Worm (Caenorhabditis elegans) whole organism, dauer: ENCODE measurements around the gene gip-1.

Experiments
- unc-62 ChIP-seq: sonication (generic microtip); optimal IDR thresholded peaks from 2 replicates; lab custom pipeline; 2017; ENCODE audit warnings: missing biosample characterization, missing genetic modification reagents, missing genetic modification characterization

The gip-1 gene

ce11 chrIII:2347291-2347690 lies at the start of gene gip-1:
Gene gip-1 (plus strand): TSS chrIII:2347591.
- no peak for TF ChIP-seq unc-62 (GFP tag; lab: Kevin White, UChicago)

- TF ChIP-seq unc-62 (GFP tag; lab: Kevin White, UChicago): no peak
Observed at ce11 chrIII:2304149-2304548, 43.2 kb upstream of the gip-1 start.

- no peak for TF ChIP-seq unc-62 (GFP tag; lab: Kevin White, UChicago)
Observed at ce11 chrIII:2304867-2305266, 42.5 kb upstream of the gip-1 start, which contains the start of gene Y54F10BM.9. Gene Y54F10BM.9 (minus strand): TSS chrIII:2304927.

ce11 chrIII:2308026-2308425 lies 39.4 kb upstream of the gip-1 start, which contains the start of the genes fbxa-1 and Y54F10BM.20:
Gene fbxa-1 (minus strand): TSS chrIII:2308126.
Gene Y54F10BM.20 (plus strand): TSS chrIII:2308256.
- TF ChIP-seq unc-62 (GFP tag; lab: Kevin White, UChicago): no peak

ce11 chrIII:2310996-2311395 lies 36.4 kb upstream of the gip-1 start:
- no peak for TF ChIP-seq unc-62 (GFP tag; lab: Kevin White, UChicago)

ce11 chrIII:2313985-2314494 lies 33.4 kb upstream of the gip-1 start, which contains the start of the genes fbxa-66 and iffb-1:
Gene fbxa-66 (minus strand): TSS chrIII:2314035.
Gene iffb-1 (plus strand): TSS chrIII:2314436.
- no peak for TF ChIP-seq unc-62 (GFP tag; lab: Kevin White, UChicago)

ce11 chrIII:2314678-2315077 lies 32.7 kb upstream of the gip-1 start:
- no peak for TF ChIP-seq unc-62 (GFP tag; lab: Kevin White, UChicago)

ce11 chrIII:2316439-2316838 lies 31.0 kb upstream of the gip-1 start:
- no peak for TF ChIP-seq unc-62 (GFP tag; lab: Kevin White, UChicago)

- TF ChIP-seq unc-62 (GFP tag; lab: Kevin White, UChicago): no peak
Observed at ce11 chrIII:2324703-2325102, 22.7 kb upstream of the gip-1 start.

ce11 chrIII:2328612-2329011 lies 18.8 kb upstream of the gip-1 start:
- TF ChIP-seq unc-62 (GFP tag; lab: Kevin White, UChicago): no peak

- TF ChIP-seq unc-62 (GFP tag; lab: Kevin White, UChicago): no peak
Observed at ce11 chrIII:2329336-2329735, 18.1 kb upstream of the gip-1 start, which contains the start of gene Y54F10BM.12. Gene Y54F10BM.12 (minus strand): TSS chrIII:2329679.

ce11 chrIII:2330389-2330788 lies 17.0 kb upstream of the gip-1 start:
- no peak for TF ChIP-seq unc-62 (GFP tag; lab: Kevin White, UChicago)

- TF ChIP-seq unc-62 (GFP tag; lab: Kevin White, UChicago): no peak
Observed at ce11 chrIII:2331033-2331625, 16.3 kb upstream of the gip-1 start, which contains the start of the genes Y54F10BM.13 and ppm-1.D. Gene Y54F10BM.13 (minus strand): TSS chrIII:2331083. Gene ppm-1.D (plus strand): TSS chrIII:2331572.

ce11 chrIII:2343273-2343672 lies 4.1 kb upstream of the gip-1 start, which contains the start of gene phf-5:
Gene phf-5 (plus strand): TSS chrIII:2343573.
- no peak for TF ChIP-seq unc-62 (GFP tag; lab: Kevin White, UChicago)

- no peak for TF ChIP-seq unc-62 (GFP tag; lab: Kevin White, UChicago)
Observed at ce11 chrIII:2349956-2350355, 2.6 kb downstream of the gip-1 start.

- no peak for TF ChIP-seq unc-62 (GFP tag; lab: Kevin White, UChicago)
Observed at ce11 chrIII:2362648-2363047, 15.3 kb downstream of the gip-1 start, which contains the start of gene srd-69. Gene srd-69 (plus strand): TSS chrIII:2362948.

- TF ChIP-seq unc-62 (GFP tag; lab: Kevin White, UChicago): no peak
Observed at ce11 chrIII:2368424-2368823, 21.0 kb downstream of the gip-1 start, which contains the start of gene H04J21.4. Gene H04J21.4 (minus strand): TSS chrIII:2368524.
